Worm (Caenorhabditis elegans): ENCODE results near the gene T23G4.2.

The T23G4.2 gene

DNA sequence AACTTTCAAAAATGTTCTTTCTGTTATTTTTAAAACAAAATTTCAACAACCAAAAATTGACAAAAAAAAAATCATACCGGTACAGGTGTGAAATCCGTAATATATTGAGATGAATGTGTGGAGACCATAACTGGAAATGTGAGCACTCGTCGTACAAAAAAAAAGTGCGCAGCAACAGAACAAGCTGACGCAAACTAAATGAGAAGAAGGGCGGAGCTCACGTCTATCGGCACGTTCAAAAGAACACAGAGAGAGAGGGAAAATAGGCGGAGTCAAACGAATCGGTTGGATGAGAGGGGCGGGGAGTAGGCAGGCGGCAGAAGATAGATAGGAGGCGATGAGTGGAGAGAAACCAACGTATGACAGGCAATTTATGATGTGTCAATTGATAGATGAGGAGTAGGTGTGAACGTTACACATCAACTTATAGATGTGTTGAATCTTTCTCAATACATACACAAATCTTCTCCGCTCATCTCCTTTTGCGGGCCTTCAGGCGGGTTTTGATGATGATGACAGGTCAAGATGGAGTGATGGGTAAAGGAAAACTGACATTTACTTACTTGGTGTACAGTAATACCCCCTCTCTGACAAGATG lies 14.6 kb upstream of the T23G4.2 start, which contains the start of gene tlp-1 (continued):
- TF ChIP-seq unc-62 (GFP tag; optimal IDR thresholded peaks at IDR 0.05) (peak; percentile 94), nhr-43 (tag; optimal IDR thresholded peaks at IDR 0.05; ENCODE audit: poor library complexity, severe bottlenecking) (peak; percentile 68), ceh-82 (tag; optimal IDR thresholded peaks at IDR 0.05) (no peak), nhr-77 (tag; optimal IDR thresholded peaks at IDR 0.05) (no peak), skn-1 (tag; optimal IDR thresholded peaks at IDR 0.05) (no peak), eor-1 (tag; optimal IDR thresholded peaks at IDR 0.05) (no peak), ceh-28 (tag; optimal IDR thresholded peaks at IDR 0.05) (peak; percentile 31), egl-27 (tag; optimal IDR thresholded peaks at IDR 0.05) (no peak)

DNA sequence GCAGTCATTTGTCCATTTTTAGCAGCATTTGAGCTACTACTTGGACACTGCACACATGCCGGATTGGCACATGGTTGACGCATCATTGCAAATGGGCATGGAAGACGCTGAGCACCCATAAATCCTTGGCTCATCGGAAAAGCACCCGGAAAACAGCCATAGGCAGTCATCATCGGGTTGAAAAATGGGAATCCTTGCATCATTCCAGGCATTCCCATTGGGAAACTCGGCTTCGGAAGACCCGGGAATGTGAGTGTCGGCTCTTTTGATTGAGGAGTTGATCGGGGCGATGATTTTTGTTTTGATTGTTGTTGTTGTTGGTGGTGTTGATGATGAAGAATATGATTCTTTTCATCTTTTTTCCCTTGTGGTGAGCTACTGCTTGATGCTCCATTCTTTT lies 13.3 kb upstream of the T23G4.2 start:
- TF ChIP-seq ama-1 (optimal IDR thresholded peaks at IDR 0.05), result peak; percentile 65
- no peak for TF ChIP-seq eor-1 (tag; optimal IDR thresholded peaks at IDR 0.05)
- TF ChIP-seq egl-5 (tag; optimal IDR thresholded peaks at IDR 0.05), result no peak
- no peak for TF ChIP-seq aly-2 (tag; optimal IDR thresholded peaks at IDR 0.05)

DNA sequence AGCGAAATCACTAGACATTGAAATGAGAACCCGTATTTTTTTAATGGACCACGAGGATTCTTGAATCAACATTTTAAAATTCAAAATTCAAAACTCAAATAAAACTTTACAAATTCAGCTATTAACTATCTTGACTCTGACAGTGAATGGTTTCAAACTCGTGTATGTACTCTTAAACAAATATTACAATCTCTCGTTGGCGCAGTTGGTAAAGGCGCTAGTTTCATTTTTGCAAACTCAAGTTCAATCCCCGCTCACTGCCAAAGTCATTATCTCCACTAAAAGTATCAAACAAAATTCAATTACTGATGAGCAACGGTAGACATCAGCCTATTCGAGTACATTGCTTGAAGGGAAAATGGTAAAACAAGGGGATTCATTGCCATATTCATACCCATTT lies 12.1 kb upstream of the T23G4.2 start:
- TF ChIP-seq snpc-4 (tag; optimal IDR thresholded peaks at IDR 0.05) (peak; percentile 50), R02D3.7 (tag; optimal IDR thresholded peaks at IDR 0.05) (no peak), nhr-43 (tag; optimal IDR thresholded peaks at IDR 0.05; ENCODE audit: poor library complexity, severe bottlenecking) (peak; percentile 3)

DNA sequence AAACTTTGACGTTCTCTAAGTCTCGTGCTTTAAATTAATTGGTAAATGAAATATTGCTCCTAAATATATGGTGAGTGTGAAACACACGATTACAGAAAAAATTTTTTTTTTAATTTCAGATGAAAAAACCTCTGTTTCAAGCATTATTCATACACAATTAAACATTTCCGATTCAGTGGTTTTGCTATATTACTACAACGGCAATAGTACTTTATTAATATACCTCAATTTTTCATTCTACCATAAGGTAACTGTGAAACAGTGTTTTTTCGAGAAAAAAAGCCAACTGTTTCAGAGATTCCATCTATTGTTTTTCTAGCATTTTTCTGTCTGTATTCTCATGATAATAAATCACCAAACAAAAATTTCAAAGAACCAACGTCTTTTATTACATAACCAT lies 11.5 kb upstream of the T23G4.2 start:
- TF ChIP-seq daf-12 (tag; optimal IDR thresholded peaks at IDR 0.05) (no peak), nhr-25 (tag; optimal IDR thresholded peaks at IDR 0.05) (peak; percentile 30)

DNA sequence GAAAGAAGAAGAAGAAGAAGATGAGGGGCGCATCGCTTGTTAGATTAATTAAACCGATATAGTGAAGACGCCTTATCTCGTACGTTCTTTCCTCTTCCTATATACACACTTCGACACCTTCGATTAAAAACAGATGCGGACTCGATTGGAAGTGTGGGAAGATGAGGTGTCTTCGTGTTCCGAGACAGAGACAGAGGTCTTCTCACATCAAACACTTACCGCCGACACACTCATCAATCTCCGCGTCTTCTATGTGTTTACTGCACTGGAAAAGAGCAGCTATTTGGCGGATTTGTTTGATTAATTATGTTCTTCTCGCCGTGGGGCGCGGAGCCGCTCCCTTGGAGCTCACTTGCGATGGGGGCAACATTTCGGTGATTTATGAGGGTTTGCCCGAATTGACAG lies 10.0 kb upstream of the T23G4.2 start:
- TF ChIP-seq ama-1 (optimal IDR thresholded peaks at IDR 0.05) (no peak), jun-1 (tag; optimal IDR thresholded peaks at IDR 0.05) (no peak), hmg-11 (tag; optimal IDR thresholded peaks at IDR 0.05) (peak; percentile 1), nfya-1 (tag; optimal IDR thresholded peaks at IDR 0.05; ENCODE audit: insufficient read depth) (peak; percentile 22), sea-2 (GFP tag; optimal IDR thresholded peaks at IDR 0.05) (no peak), elt-3 (tag; optimal IDR thresholded peaks at IDR 0.05) (no peak), nhr-77 (tag; optimal IDR thresholded peaks at IDR 0.05) (no peak), egl-27 (tag; optimal IDR thresholded peaks at IDR 0.05) (no peak), elt-1 (tag; optimal IDR thresholded peaks at IDR 0.05) (peak; percentile 71), egl-5 (tag; optimal IDR thresholded peaks at IDR 0.05) (peak; percentile 38), lin-39 (tag; optimal IDR thresholded peaks at IDR 0.05) (peak; percentile 99), daf-12 (tag; optimal IDR thresholded peaks at IDR 0.05) (no peak), unc-39 (tag; optimal IDR thresholded peaks at IDR 0.05) (no peak), pha-4 (tag; optimal IDR thresholded peaks at IDR 0.05) (no peak), nhr-237 (tag; optimal IDR thresholded peaks at IDR 0.05) (no peak), ceh-9 (tag; optimal IDR thresholded peaks at IDR 0.05) (no peak), nhr-12 (tag; optimal IDR thresholded peaks at IDR 0.05) (no peak), nhr-25 (tag; optimal IDR thresholded peaks at IDR 0.05) (peak; percentile 8), lsy-12 (tag; optimal IDR thresholded peaks at IDR 0.05) (no peak), aly-2 (tag; optimal IDR thresholded peaks at IDR 0.05) (no peak), unc-62 (GFP tag; optimal IDR thresholded peaks at IDR 0.05) (peak; percentile 91), nhr-43 (tag; optimal IDR thresholded peaks at IDR 0.05; ENCODE audit: poor library complexity, severe bottlenecking) (no peak)

DNA sequence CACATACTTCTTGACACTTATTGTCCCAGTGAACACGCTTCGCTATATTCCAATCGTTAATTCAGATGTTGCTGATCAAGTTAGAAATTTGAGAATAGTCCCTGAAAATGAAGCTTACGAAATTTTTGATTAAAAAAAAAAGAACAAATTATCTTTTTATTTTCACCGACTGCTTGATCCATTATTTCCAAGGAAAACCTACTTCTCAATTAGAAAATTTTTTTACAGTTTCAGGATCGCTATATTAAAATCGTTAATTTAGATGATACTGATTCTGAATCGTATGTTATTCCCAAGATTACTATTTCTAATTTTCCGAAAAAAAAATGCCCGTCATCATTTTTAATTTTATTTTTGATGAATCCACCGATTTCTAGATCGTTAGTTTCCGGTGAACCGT lies 9.2 kb upstream of the T23G4.2 start, which contains the start of gene T23G4.127:
Gene T23G4.127 (minus strand): TSS at position 101 of the 400 bp plus-strand sequence.
- TF ChIP-seq unc-62 (GFP tag; optimal IDR thresholded peaks at IDR 0.05) (no peak), ama-1 (optimal IDR thresholded peaks at IDR 0.05) (no peak), ceh-82 (tag; optimal IDR thresholded peaks at IDR 0.05) (no peak), jun-1 (tag; optimal IDR thresholded peaks at IDR 0.05) (no peak), eor-1 (tag; optimal IDR thresholded peaks at IDR 0.05) (no peak), egl-27 (tag; optimal IDR thresholded peaks at IDR 0.05) (no peak), ztf-4 (tag; optimal IDR thresholded peaks at IDR 0.05) (no peak), fkh-2 (tag; optimal IDR thresholded peaks at IDR 0.05) (no peak), nfya-1 (tag; optimal IDR thresholded peaks at IDR 0.05; ENCODE audit: insufficient read depth) (no peak), fos-1 (tag; optimal IDR thresholded peaks at IDR 0.05) (no peak), mml-1 (tag; optimal IDR thresholded peaks at IDR 0.05) (no peak), sea-2 (GFP tag; optimal IDR thresholded peaks at IDR 0.05) (no peak), mdl-1 (tag; optimal IDR thresholded peaks at IDR 0.05) (no peak)

Measured in whole organism, L3 larva.